Fruit fly (Drosophila melanogaster) whole organism, embryonic: ENCODE measurements around the gene CG4338.

Source experiments
- B-H2 ChIP-seq: fragments of 200-800 bp; sonication (Bioruptor generic); optimal IDR thresholded peaks from 2 replicates; lab custom pipeline; 2018; ENCODE audit warnings: missing biosample characterization, mild to moderate bottlenecking, missing genetic modification characterization
- Bteb2 ChIP-seq: fragments of 200-800 bp; sonication (Bioruptor generic); optimal IDR thresholded peaks from 2 replicates; lab custom pipeline; 2016; ENCODE audit warnings: missing biosample characterization, missing genetic modification characterization
- CG10321 ChIP-seq: fragments of 200-800 bp; sonication (Bioruptor generic); IDR thresholded peaks from 2 replicates; pipeline ENCODE4 v1.3.6; 2022; ENCODE audit warnings: missing biosample characterization, missing genetic modification characterization
- CG11085 ChIP-seq: fragments of 200-800 bp; sonication (Bioruptor generic); IDR thresholded peaks from 2 replicates; pipeline ENCODE4 v1.3.6; 2022; ENCODE audit warnings: missing biosample characterization, missing genetic modification characterization
- CG12299 ChIP-seq: fragments of 200-800 bp; sonication (Bioruptor generic); optimal IDR thresholded peaks from 2 replicates; lab custom pipeline; 2018; ENCODE audit warnings: missing biosample characterization, mild to moderate bottlenecking, missing genetic modification characterization
- CG13123 ChIP-seq: fragments of 200-800 bp; sonication (Bioruptor generic); optimal IDR thresholded peaks from 2 replicates; lab custom pipeline; 2016; ENCODE audit warnings: missing biosample characterization, missing genetic modification characterization
- CG13296 ChIP-seq: fragments of 200-800 bp; sonication (Bioruptor generic); optimal IDR thresholded peaks from 3 replicates; lab custom pipeline; 2018; ENCODE audit warnings: missing biosample characterization, mild to moderate bottlenecking, missing genetic modification characterization
- CG14050 ChIP-seq: fragments of 200-800 bp; sonication (Bioruptor generic); IDR thresholded peaks from 3 replicates; pipeline ENCODE4 v1.3.6; 2022; ENCODE audit warnings: missing biosample characterization, missing genetic modification characterization
- CG14860 ChIP-seq: fragments of 200-800 bp; sonication (Bioruptor generic); IDR thresholded peaks from 3 replicates; pipeline ENCODE4 v1.3.6; 2022; ENCODE audit warnings: missing biosample characterization, missing genetic modification characterization; ENCODE audit not compliant: partially characterized antibody
- CG1603 ChIP-seq: fragments of 200-800 bp; sonication (Bioruptor generic); optimal IDR thresholded peaks from 2 replicates; lab custom pipeline; 2019; ENCODE audit warnings: missing biosample characterization, mild to moderate bottlenecking, missing genetic modification characterization, moderate library complexity
- CG1792 ChIP-seq: fragments of 200-800 bp; sonication (Bioruptor generic); optimal IDR thresholded peaks from 2 replicates; lab custom pipeline; 2016; ENCODE audit warnings: missing biosample characterization, missing genetic modification characterization
- CG2199 ChIP-seq: fragments of 200-800 bp; sonication (Bioruptor generic); IDR thresholded peaks from 3 replicates; pipeline ENCODE4 v1.3.6; 2022; ENCODE audit warnings: missing biosample characterization, missing genetic modification characterization
- CG32772 ChIP-seq: fragments of 200-800 bp; sonication (Bioruptor generic); IDR thresholded peaks from 2 replicates; pipeline ENCODE4 v1.3.6; 2022; ENCODE audit warnings: missing biosample characterization, missing genetic modification characterization
- CG34422 ChIP-seq: fragments of 200-800 bp; sonication (Bioruptor generic); IDR thresholded peaks from 3 replicates; pipeline ENCODE4 v1.3.6; 2022; ENCODE audit warnings: missing biosample characterization, missing genetic modification characterization
- CG4854 ChIP-seq: fragments of 200-800 bp; sonication (Bioruptor generic); optimal IDR thresholded peaks from 2 replicates; lab custom pipeline; 2016; ENCODE audit warnings: missing biosample characterization, missing genetic modification characterization, inconsistent platforms
- CG6791 ChIP-seq: fragments of 200-800 bp; sonication (Bioruptor generic); IDR thresholded peaks from 3 replicates; pipeline ENCODE4 v1.3.6; 2022; ENCODE audit warnings: missing biosample characterization, missing genetic modification characterization; ENCODE audit not compliant: partially characterized antibody
- CG8359 ChIP-seq: fragments of 200-800 bp; sonication (Bioruptor generic); optimal IDR thresholded peaks from 2 replicates; lab custom pipeline; 2017; ENCODE audit warnings: missing biosample characterization, mild to moderate bottlenecking, missing genetic modification characterization, borderline replicate concordance
- CG8478 ChIP-seq: fragments of >200 bp; optimal IDR thresholded peaks from 2 replicates; lab custom pipeline; 2018
- CG9609 ChIP-seq: fragments of 200-800 bp; sonication (Bioruptor generic); optimal IDR thresholded peaks from 3 replicates; lab custom pipeline; 2016; ENCODE audit warnings: missing biosample characterization, missing genetic modification characterization
- D ChIP-seq, 2 experiments: fragments of 200-800 bp in 1 of 2; fragments of >200 bp in 1 of 2; sonication (Bioruptor generic) in 1 of 2; optimal IDR thresholded peaks; 2 replicates in 1 of 2; 3 replicates in 1 of 2; lab custom pipeline; 2017; ENCODE audit warnings: mild to moderate bottlenecking in 1 of 2, missing biosample characterization in 1 of 2, missing genetic modification characterization in 1 of 2, missing genetic modification reagents in 1 of 2
- D19B ChIP-seq: fragments of 200-800 bp; sonication (Bioruptor generic); optimal IDR thresholded peaks from 2 replicates; lab custom pipeline; 2017; ENCODE audit warnings: missing biosample characterization, mild to moderate bottlenecking, missing genetic modification characterization
- Dll ChIP-seq: fragments of 200-800 bp; sonication (Bioruptor generic); IDR thresholded peaks from 4 replicates; pipeline ENCODE4 v1.3.6; 2022; ENCODE audit warnings: missing biosample characterization, missing genetic modification characterization; ENCODE audit not compliant: partially characterized antibody
- HmgD ChIP-seq: fragments of 200-800 bp; sonication (Bioruptor generic); optimal IDR thresholded peaks from 3 replicates; lab custom pipeline; 2016; ENCODE audit warnings: missing biosample characterization, missing genetic modification characterization
- Hsf ChIP-seq: fragments of 200-800 bp; sonication (Bioruptor generic); optimal IDR thresholded peaks from 3 replicates; lab custom pipeline; 2016; ENCODE audit warnings: missing biosample characterization, missing genetic modification characterization
- Meics ChIP-seq: fragments of 200-800 bp; sonication (Bioruptor generic); optimal IDR thresholded peaks from 2 replicates; lab custom pipeline; 2017; ENCODE audit warnings: missing biosample characterization, mild to moderate bottlenecking, missing genetic modification characterization
- Myb ChIP-seq: fragments of 200-800 bp; sonication (Bioruptor generic); optimal IDR thresholded peaks from 2 replicates; lab custom pipeline; 2016; ENCODE audit warnings: missing biosample characterization, missing genetic modification characterization
- NC2α ChIP-seq: fragments of 200-800 bp; sonication (Bioruptor generic); optimal IDR thresholded peaks from 2 replicates; lab custom pipeline; 2016; ENCODE audit warnings: missing biosample characterization, missing genetic modification characterization
- NfI ChIP-seq: fragments of 200-800 bp; sonication (Bioruptor generic); optimal IDR thresholded peaks from 3 replicates; lab custom pipeline; 2018; ENCODE audit warnings: missing biosample characterization, mild to moderate bottlenecking, missing genetic modification characterization, moderate library complexity
- Ptx1 ChIP-seq: fragments of 200-800 bp; sonication (Bioruptor generic); IDR thresholded peaks from 2 replicates; pipeline ENCODE4 v1.3.6; 2022; ENCODE audit warnings: missing biosample characterization, missing genetic modification characterization
- Six4 ChIP-seq: fragments of 200-800 bp; sonication (Bioruptor generic); optimal IDR thresholded peaks from 2 replicates; lab custom pipeline; 2016; ENCODE audit warnings: missing biosample characterization, missing genetic modification characterization
- Stat92E ChIP-seq, 3 experiments: fragments of >200 bp in 2 of 3; fragments of 200-800 bp in 1 of 3; sonication (Bioruptor generic) in 1 of 3; optimal IDR thresholded peaks; 2 replicates each; lab custom pipeline; 2017 to 2019; ENCODE audit warnings: missing biosample characterization in 3 of 3, missing genetic modification characterization in 3 of 3, mild to moderate bottlenecking in 1 of 3, moderate library complexity in 1 of 3
- Trl ChIP-seq, 3 experiments: fragments of >200 bp in 2 of 3; fragments of 200-800 bp in 1 of 3; sonication (Bioruptor generic) in 1 of 3; optimal IDR thresholded peaks; 2 replicates in 1 of 3; 3 replicates in 2 of 3; lab custom pipeline; 2016 to 2017; ENCODE audit warnings: missing biosample characterization in 1 of 3, missing genetic modification characterization in 1 of 3
- ash1 ChIP-seq: fragments of 200-800 bp; sonication (Bioruptor generic); optimal IDR thresholded peaks from 2 replicates; lab custom pipeline; 2018; ENCODE audit warnings: missing biosample characterization, mild to moderate bottlenecking, missing genetic modification characterization
- chinmo ChIP-seq: fragments of 200-800 bp; sonication (Bioruptor generic); IDR thresholded peaks from 4 replicates; pipeline ENCODE4 v1.3.6; 2022; ENCODE audit warnings: missing biosample characterization, missing genetic modification characterization; ENCODE audit not compliant: partially characterized antibody
- dati ChIP-seq: fragments of 200-800 bp; sonication (Bioruptor generic); IDR thresholded peaks from 2 replicates; pipeline ENCODE4 v1.3.6; 2022; ENCODE audit warnings: missing biosample characterization, missing genetic modification characterization
- gce ChIP-seq: fragments of 200-800 bp; sonication (Bioruptor generic); IDR thresholded peaks from 3 replicates; pipeline ENCODE4 v1.3.6; 2022; ENCODE audit warnings: missing biosample characterization, missing genetic modification characterization
- grn ChIP-seq: fragments of 200-800 bp; sonication (Bioruptor generic); optimal IDR thresholded peaks from 3 replicates; lab custom pipeline; 2017; ENCODE audit warnings: missing biosample characterization, missing genetic modification characterization
- ham ChIP-seq: fragments of 200-800 bp; sonication (Bioruptor generic); IDR thresholded peaks from 2 replicates; pipeline ENCODE4 v1.3.6; 2022; ENCODE audit warnings: missing biosample characterization, missing genetic modification characterization
- hth ChIP-seq: fragments of >200 bp; optimal IDR thresholded peaks from 2 replicates; lab custom pipeline; 2017; ENCODE audit warnings: inconsistent platforms
- nerfin-2 ChIP-seq: fragments of 200-800 bp; sonication (Bioruptor generic); IDR thresholded peaks from 2 replicates; pipeline ENCODE4 v1.3.6; 2022; ENCODE audit warnings: missing biosample characterization, missing genetic modification characterization; ENCODE audit not compliant: partially characterized antibody
- pan ChIP-seq, 4 experiments: fragments of >200 bp in 3 of 4; fragments of 200-800 bp in 1 of 4; sonication (Bioruptor generic) in 1 of 4; optimal IDR thresholded peaks in 3 of 4; IDR thresholded peaks in 1 of 4; 2 replicates each; pipeline versions ENCODE4 v1.3.6 to Lab custom; 2017 to 2022; ENCODE audit warnings: missing biosample characterization in 2 of 4, missing genetic modification characterization in 2 of 4, mixed read lengths in 1 of 4
- peb ChIP-seq: fragments of 200-800 bp; sonication (Bioruptor generic); IDR thresholded peaks from 2 replicates; pipeline ENCODE4 v1.3.6; 2022; ENCODE audit warnings: missing biosample characterization, missing genetic modification characterization
- sens-2 ChIP-seq: fragments of 200-800 bp; sonication (Bioruptor generic); IDR thresholded peaks from 2 replicates; pipeline ENCODE4 v1.3.6; 2022; ENCODE audit warnings: missing biosample characterization, missing genetic modification characterization
- trh ChIP-seq: fragments of 200-800 bp; sonication (Bioruptor generic); optimal IDR thresholded peaks from 2 replicates; lab custom pipeline; 2016; ENCODE audit warnings: missing biosample characterization, missing genetic modification characterization
- ttk ChIP-seq: fragments of 200-800 bp; sonication (Bioruptor generic); IDR thresholded peaks from 2 replicates; pipeline ENCODE4 v2.1.2; 2022; ENCODE audit warnings: missing biosample characterization, missing genetic modification characterization
- usp ChIP-seq: fragments of >200 bp; optimal IDR thresholded peaks from 2 replicates; lab custom pipeline; 2017; ENCODE audit warnings: missing biosample characterization, missing genetic modification characterization
- vfl ChIP-seq: fragments of 200-800 bp; sonication (Bioruptor generic); optimal IDR thresholded peaks from 2 replicates; lab custom pipeline; 2016; ENCODE audit warnings: missing biosample characterization, missing genetic modification characterization
- wdn ChIP-seq: fragments of 200-800 bp; sonication (Bioruptor generic); IDR thresholded peaks from 2 replicates; pipeline ENCODE4 v1.3.6; 2022; ENCODE audit warnings: missing biosample characterization, missing genetic modification characterization
- zen2 ChIP-seq: fragments of 200-800 bp; sonication (Bioruptor generic); IDR thresholded peaks from 3 replicates; pipeline ENCODE4 v1.3.6; 2022; ENCODE audit warnings: missing biosample characterization, missing genetic modification characterization; ENCODE audit not compliant: partially characterized antibody

CG4338 gene

DNA sequence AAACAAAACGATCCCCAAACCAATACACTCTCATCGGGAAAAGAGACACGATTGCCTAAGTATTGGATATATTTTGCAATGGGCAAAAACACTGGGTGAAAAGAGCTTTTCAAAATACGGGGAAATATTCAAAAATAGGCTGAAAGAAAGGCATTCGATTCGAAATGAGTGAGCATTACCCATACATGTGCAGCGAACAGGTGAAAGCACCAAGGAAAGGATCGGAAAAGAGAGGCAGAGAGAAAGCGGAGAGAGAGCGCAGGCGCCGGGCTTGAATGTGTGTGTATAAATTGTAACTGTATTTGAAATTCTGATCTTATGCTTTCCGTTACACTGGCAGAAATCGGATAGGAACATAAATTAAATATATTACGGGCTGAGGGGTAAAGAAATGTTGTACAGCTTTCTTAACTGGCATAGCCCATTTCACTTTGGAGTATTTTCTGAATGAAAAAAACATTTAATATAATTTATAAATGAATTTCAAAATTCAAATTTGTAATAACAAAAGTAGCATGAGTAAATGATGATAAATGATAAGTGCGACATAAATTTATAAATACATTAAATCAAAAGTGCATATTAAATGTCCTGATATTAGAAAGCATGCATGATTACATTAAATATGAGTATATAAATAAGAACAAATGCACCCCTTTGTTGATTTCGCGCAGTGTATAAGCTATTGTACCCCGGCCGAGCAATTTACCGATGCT, 5.5 kb downstream of the CG4338 start (continued):
- TF ChIP-seq chinmo (no peak), Six4 (GFP tag; lab: Kevin White, UChicago) (peak; percentile 74), ash1 (GFP tag; lab: Kevin White, UChicago) (no peak), CG14050 (GFP tag; lab: Robert Waterston, UW) (no peak), CG1792 (GFP tag; lab: Kevin White, UChicago) (no peak), Myb (no peak), usp (GFP tag; lab: Kevin White, UChicago) (no peak), CG6791 (GFP tag; lab: Robert Waterston, UW) (no peak), Meics (GFP tag; lab: Kevin White, UChicago) (peak; percentile 52), ham (GFP tag; lab: Robert Waterston, UW) (no peak), Hsf (peak; percentile 52), Bteb2 (GFP tag; lab: Kevin White, UChicago) (peak; percentile 29), nerfin-2 (GFP tag; lab: Robert Waterston, UW) (no peak), CG10321 (GFP tag; lab: Robert Waterston, UW) (0 out of 2 replicates have a peak, but pooled peaks have one; percentile 6), B-H2 (no peak), sens-2 (GFP tag; lab: Robert Waterston, UW) (no peak), Dll (GFP tag; lab: Robert Waterston, UW) (no peak), CG11085 (GFP tag; lab: Robert Waterston, UW) (no peak), CG9609 (GFP tag; lab: Kevin White, UChicago) (no peak), vfl (GFP tag; lab: Kevin White, UChicago) (no peak), Ptx1 (GFP tag; lab: Robert Waterston, UW) (peak; percentile 43; the same call in 1 of the 2 replicates), pan (optimal IDR thresholded peaks at IDR 0.05; lab: Kevin White, UChicago) (no peak), pan (GFP tag; optimal IDR thresholded peaks at IDR 0.05 in 1 of 2, IDR thresholded peaks at IDR 0.05 in 1 of 2) (peak in 1 of 2 experiments; percentile 12), CG13123 (GFP tag; lab: Kevin White, UChicago) (peak; percentile 13), Trl (optimal IDR thresholded peaks at IDR 0.05; lab: Kevin White, UChicago) (peak; percentile 34 to 68), Trl (GFP tag; optimal IDR thresholded peaks at IDR 0.05; lab: Kevin White, UChicago) (no peak), CG34422 (GFP tag; lab: Robert Waterston, UW) (0 out of 3 replicates have a peak, but pooled peaks have one; percentile 23), CG8359 (GFP tag; lab: Kevin White, UChicago) (peak; percentile 61), HmgD (no peak), NC2α (GFP tag; lab: Kevin White, UChicago) (no peak), peb (GFP tag; lab: Robert Waterston, UW) (no peak), CG14860 (GFP tag; lab: Robert Waterston, UW) (no peak), CG4854 (GFP tag; lab: Kevin White, UChicago) (no peak), D19B (GFP tag; lab: Kevin White, UChicago) (peak; percentile 8), trh (GFP tag; lab: Kevin White, UChicago) (peak; percentile 41), grn (GFP tag; lab: Kevin White, UChicago) (no peak), Stat92E (GFP tag; optimal IDR thresholded peaks at IDR 0.05; lab: Kevin White, UChicago) (no peak), CG1603 (peak; percentile 12), CG12299 (tag; lab: Kevin White, UChicago) (peak; percentile 70), CG8478 (lab: Kevin White, UChicago) (no peak), D (optimal IDR thresholded peaks at IDR 0.05; lab: Kevin White, UChicago) (no peak), D (GFP tag; optimal IDR thresholded peaks at IDR 0.05; lab: Kevin White, UChicago) (peak; percentile 82), CG32772 (GFP tag; lab: Robert Waterston, UW) (no peak), hth (no peak), ttk (peak; percentile 63), CG2199 (GFP tag; lab: Robert Waterston, UW) (no peak), NfI (GFP tag; lab: Kevin White, UChicago) (peak; percentile 65), dati (no peak), gce (no peak), zen2 (GFP tag; lab: Robert Waterston, UW) (no peak), wdn (GFP tag; lab: Robert Waterston, UW) (no peak), CG13296 (GFP tag; lab: Kevin White, UChicago) (peak; percentile 47)
